Worm (Caenorhabditis elegans) whole organism, L3 larva: ENCODE results near the gene Y105C5B.1418.

Experiments
- ZK546.5 ChIP-seq: sonication (generic microtip); optimal IDR thresholded peaks from 2 replicates; lab custom pipeline; 2017; ENCODE audit warnings: missing biosample characterization, missing genetic modification characterization
- ceh-28 ChIP-seq: fragments of 150-350 bp; optimal IDR thresholded peaks from 2 replicates; lab custom pipeline; 2014; ENCODE audit warnings: missing biosample characterization, missing genetic modification reagents, missing genetic modification characterization
- ceh-9 ChIP-seq: sonication (generic microtip); optimal IDR thresholded peaks from 2 replicates; lab custom pipeline; 2018; ENCODE audit warnings: missing biosample characterization, missing genetic modification characterization
- egl-27 ChIP-seq: sonication (generic microtip); optimal IDR thresholded peaks from 4 replicates; lab custom pipeline; 2017; ENCODE audit warnings: missing biosample characterization, missing genetic modification reagents, missing genetic modification characterization
- elt-1 ChIP-seq: fragments of 150-350 bp; optimal IDR thresholded peaks from 2 replicates; lab custom pipeline; 2014; ENCODE audit warnings: missing biosample characterization, missing genetic modification characterization
- elt-2 ChIP-seq: sonication (generic microtip); optimal IDR thresholded peaks from 2 replicates; lab custom pipeline; 2016; ENCODE audit warnings: missing genetic modification reagents, mild to moderate bottlenecking, missing genetic modification characterization, missing compliant biosample characterization
- elt-3 ChIP-seq, 3 experiments: fragments of 150-350 bp in 1 of 3; sonication (generic microtip) in 2 of 3; optimal IDR thresholded peaks; 2 replicates in 2 of 3; 4 replicates in 1 of 3; lab custom pipeline; 2014 to 2017; ENCODE audit warnings: missing biosample characterization in 3 of 3, missing genetic modification characterization in 3 of 3
- eor-1 ChIP-seq, 2 experiments: fragments of 150-350 bp; optimal IDR thresholded peaks; 2 replicates each; lab custom pipeline; 2014 to 2018; ENCODE audit warnings: missing biosample characterization in 2 of 2, missing genetic modification characterization in 2 of 2
- fkh-10 ChIP-seq: sonication (generic microtip); optimal IDR thresholded peaks from 2 replicates; lab custom pipeline; 2017; ENCODE audit warnings: missing biosample characterization, missing genetic modification reagents, missing genetic modification characterization
- fkh-2 ChIP-seq: fragments of 150-350 bp; optimal IDR thresholded peaks from 2 replicates; lab custom pipeline; 2014; ENCODE audit warnings: missing biosample characterization, missing genetic modification reagents, missing genetic modification characterization
- hmg-11 ChIP-seq: sonication (generic microtip); optimal IDR thresholded peaks from 2 replicates; lab custom pipeline; 2016; ENCODE audit warnings: missing genetic modification characterization, missing compliant biosample characterization
- jun-1 ChIP-seq: fragments of 150-350 bp; optimal IDR thresholded peaks from 2 replicates; lab custom pipeline; 2014; ENCODE audit warnings: missing biosample characterization, missing genetic modification reagents, missing genetic modification characterization
- lsy-12 ChIP-seq: sonication (generic microtip); optimal IDR thresholded peaks from 2 replicates; lab custom pipeline; 2016; ENCODE audit warnings: mild to moderate bottlenecking, missing genetic modification characterization, missing compliant biosample characterization
- mdl-1 ChIP-seq: fragments of 150-350 bp; optimal IDR thresholded peaks from 2 replicates; lab custom pipeline; 2014; ENCODE audit warnings: missing biosample characterization, missing genetic modification characterization
- mml-1 ChIP-seq: fragments of 150-350 bp; sonication (generic microtip); optimal IDR thresholded peaks from 3 replicates; lab custom pipeline; 2014; ENCODE audit warnings: missing biosample characterization, missing genetic modification characterization
- nfya-1 ChIP-seq: sonication (generic microtip); optimal IDR thresholded peaks from 2 replicates; lab custom pipeline; 2017; ENCODE audit warnings: missing genetic modification characterization, mild to moderate bottlenecking, missing compliant biosample characterization, antibody characterized with exemption, moderate library complexity; ENCODE audit not compliant: insufficient read depth
- nhr-11 ChIP-seq: fragments of 150-350 bp; optimal IDR thresholded peaks from 2 replicates; lab custom pipeline; 2014; ENCODE audit warnings: missing biosample characterization, missing genetic modification characterization
- nhr-12 ChIP-seq: fragments of 150-350 bp; optimal IDR thresholded peaks from 2 replicates; lab custom pipeline; 2014; ENCODE audit warnings: missing biosample characterization, missing genetic modification characterization
- nhr-23 ChIP-seq: fragments of 150-350 bp; optimal IDR thresholded peaks from 2 replicates; lab custom pipeline; 2014; ENCODE audit warnings: missing biosample characterization, missing genetic modification reagents, missing genetic modification characterization
- nhr-237 ChIP-seq: fragments of 150-350 bp; optimal IDR thresholded peaks from 2 replicates; lab custom pipeline; 2014; ENCODE audit warnings: missing biosample characterization, missing genetic modification characterization
- nhr-25 ChIP-seq: sonication (generic microtip); optimal IDR thresholded peaks from 2 replicates; lab custom pipeline; 2017; ENCODE audit warnings: missing biosample characterization, missing genetic modification characterization
- nhr-28 ChIP-seq: fragments of 150-350 bp; optimal IDR thresholded peaks from 2 replicates; lab custom pipeline; 2014; ENCODE audit warnings: missing biosample characterization, missing genetic modification characterization
- nhr-67 ChIP-seq: fragments of 150-350 bp; optimal IDR thresholded peaks from 2 replicates; lab custom pipeline; 2014; ENCODE audit warnings: missing biosample characterization, missing genetic modification characterization
- nhr-76 ChIP-seq: fragments of 150-350 bp; sonication (generic microtip); optimal IDR thresholded peaks from 5 replicates; lab custom pipeline; 2014; ENCODE audit warnings: missing biosample characterization, missing genetic modification characterization
- pha-4 ChIP-seq: fragments of 150-350 bp; optimal IDR thresholded peaks from 2 replicates; lab custom pipeline; 2014; ENCODE audit warnings: missing biosample characterization, missing genetic modification reagents, missing genetic modification characterization
- pqm-1 ChIP-seq: fragments of 150-350 bp; optimal IDR thresholded peaks from 2 replicates; lab custom pipeline; 2017; ENCODE audit warnings: missing biosample characterization, missing genetic modification characterization, inconsistent platforms
- skn-1 ChIP-seq: fragments of 150-350 bp; optimal IDR thresholded peaks from 2 replicates; lab custom pipeline; 2014; ENCODE audit warnings: missing biosample characterization, missing genetic modification characterization
- snpc-4 ChIP-seq: fragments of 150-350 bp; optimal IDR thresholded peaks from 2 replicates; lab custom pipeline; 2014; ENCODE audit warnings: missing biosample characterization, missing genetic modification characterization
- unc-62 ChIP-seq: fragments of 150-350 bp; sonication (generic microtip); optimal IDR thresholded peaks from 4 replicates; lab custom pipeline; 2014; ENCODE audit warnings: missing biosample characterization, missing genetic modification reagents, missing genetic modification characterization
- zag-1 ChIP-seq: fragments of 150-350 bp; optimal IDR thresholded peaks from 2 replicates; lab custom pipeline; 2014; ENCODE audit warnings: missing biosample characterization, missing genetic modification characterization
- ztf-11 ChIP-seq: fragments of 150-350 bp; optimal IDR thresholded peaks from 2 replicates; lab custom pipeline; 2014; ENCODE audit warnings: missing biosample characterization, missing genetic modification characterization

Y105C5B.1418 gene

ce11 chrIV:16028475-16028874 is 38.8 kb downstream of the Y105C5B.1418 start:
- TF ChIP-seq hmg-11 (tag; lab: Kevin White, UChicago) = no peak
- TF ChIP-seq jun-1 (tag; lab: Kevin White, UChicago) = no peak
- no peak for TF ChIP-seq zag-1 (tag; lab: Kevin White, UChicago)
- TF ChIP-seq nhr-12 (tag; lab: Kevin White, UChicago) = no peak
- no peak for TF ChIP-seq ceh-28
- TF ChIP-seq eor-1 (tag; optimal IDR thresholded peaks at IDR 0.05; lab: Kevin White, UChicago) = no peak
- peak; percentile 76 for TF ChIP-seq snpc-4 (tag; lab: Kevin White, UChicago)
- no peak for TF ChIP-seq skn-1 (tag; lab: Kevin White, UChicago)

ce11 chrIV:16026747-16027146 is 40.5 kb downstream of the Y105C5B.1418 start, which contains the start of gene jac-1:
TSS of gene jac-1 (minus strand) at chrIV:16026847.
- TF ChIP-seq nhr-76 = no peak
- no peak for TF ChIP-seq fkh-10 (GFP tag; lab: Kevin White, UChicago)
- no peak for TF ChIP-seq ceh-9
- TF ChIP-seq mml-1 (tag; lab: Kevin White, UChicago) = no peak

- no peak for TF ChIP-seq unc-62 (GFP tag; lab: Kevin White, UChicago)
- no peak for TF ChIP-seq lsy-12 (tag; lab: Kevin White, UChicago)
- peak; percentile 68 for TF ChIP-seq hmg-11 (tag; lab: Kevin White, UChicago)
- peak; percentile 76 for TF ChIP-seq nhr-25 (tag; lab: Kevin White, UChicago)
- TF ChIP-seq fkh-2 = no peak
- TF ChIP-seq jun-1 (tag; lab: Kevin White, UChicago) = no peak
- peak; percentile 33 for TF ChIP-seq nfya-1 (tag; lab: Kevin White, UChicago)
- TF ChIP-seq pqm-1 (tag; lab: Kevin White, UChicago) = no peak
- TF ChIP-seq nhr-237 = no peak
- no peak for TF ChIP-seq eor-1 (tag; optimal IDR thresholded peaks at IDR 0.05; lab: Kevin White, UChicago)
- peak; percentile 31 for TF ChIP-seq egl-27 (tag; lab: Kevin White, UChicago)
- TF ChIP-seq mdl-1 = no peak
- no peak for TF ChIP-seq elt-2 (tag; lab: Kevin White, UChicago)
- TF ChIP-seq nhr-11 (tag; lab: Kevin White, UChicago) = no peak
- TF ChIP-seq elt-3 (tag; optimal IDR thresholded peaks at IDR 0.05; lab: Kevin White, UChicago) = no peak
- TF ChIP-seq pha-4 (tag; lab: Kevin White, UChicago) = peak; percentile 70
- TF ChIP-seq ZK546.5 (tag; lab: Kevin White, UChicago) = no peak
- TF ChIP-seq ztf-11 (tag; lab: Kevin White, UChicago) = no peak
- TF ChIP-seq snpc-4 (tag; lab: Kevin White, UChicago) = peak; percentile 25
- TF ChIP-seq nhr-67 (tag; lab: Kevin White, UChicago) = no peak
- no peak for TF ChIP-seq elt-1 (tag; lab: Kevin White, UChicago)
- TF ChIP-seq nhr-28 = no peak
- peak; percentile 45 for TF ChIP-seq nhr-23 (tag; lab: Kevin White, UChicago)
Measured at ce11 chrIV:16024165-16024564, 43.1 kb downstream of the Y105C5B.1418 start.

ce11 chrIV:16022438-16022837 is 44.8 kb downstream of the Y105C5B.1418 start:
- peak; percentile 25 for TF ChIP-seq hmg-11 (tag; lab: Kevin White, UChicago)
- no peak for TF ChIP-seq ztf-11 (tag; lab: Kevin White, UChicago)
- TF ChIP-seq pha-4 (tag; lab: Kevin White, UChicago) = peak; percentile 75
